Worm (Caenorhabditis elegans): ENCODE results near the gene gfat-2.
"Not testable (repeated sequence)": the region's sequence is repeated elsewhere in the genome, so short reads cannot be mapped to it uniquely, and the experiment has no call there.

The gfat-2 gene

ce11 chrIV:11379254-11379653 is 30.8 kb upstream of the gfat-2 start, which contains the start of gene fbxb-76:
Gene fbxb-76 (minus strand): TSS chrIV:11379354.
- TF ChIP-seq tbx-37 (GFP tag; conservative IDR thresholded peaks at IDR 0.05) = no peak
- TF ChIP-seq scrt-1 (GFP tag; IDR thresholded peaks at IDR 0.05) = no peak
- no peak for TF ChIP-seq pes-1 (GFP tag; IDR thresholded peaks at IDR 0.05)
- no peak for TF ChIP-seq hnd-1 (tag; optimal IDR thresholded peaks at IDR 0.05)
- TF ChIP-seq ceh-13 (GFP tag; optimal IDR thresholded peaks at IDR 0.05) = no peak
- TF ChIP-seq tbx-11 (GFP tag; IDR thresholded peaks at IDR 0.05) = no peak
- TF ChIP-seq ets-7 (tag; optimal IDR thresholded peaks at IDR 0.05) = no peak
- TF ChIP-seq B0310.2 (tag; optimal IDR thresholded peaks at IDR 0.05) = no peak
- no peak for TF ChIP-seq ceh-36 (tag; optimal IDR thresholded peaks at IDR 0.05)
- TF ChIP-seq aly-1 (tag; optimal IDR thresholded peaks at IDR 0.05) = no peak
- no peak for TF ChIP-seq hmbx-1 (tag; optimal IDR thresholded peaks at IDR 0.05)
- no peak for TF ChIP-seq ama-1 (optimal IDR thresholded peaks at IDR 0.05)
- no peak for TF ChIP-seq flt-1 (GFP tag; IDR thresholded peaks at IDR 0.05)
- TF ChIP-seq sea-1 (GFP tag; conservative IDR thresholded peaks at IDR 0.05) = no peak
- no peak for TF ChIP-seq F13C5.2 (tag; optimal IDR thresholded peaks at IDR 0.05)
- TF ChIP-seq hmg-4 (GFP tag; optimal IDR thresholded peaks at IDR 0.05) = no peak
- no peak for TF ChIP-seq tra-4 (tag; optimal IDR thresholded peaks at IDR 0.05)

ce11 chrIV:11388684-11389083 is 21.3 kb upstream of the gfat-2 start:
- TF ChIP-seq sea-1 (GFP tag; conservative IDR thresholded peaks at IDR 0.05) (no peak), ceh-36 (tag; optimal IDR thresholded peaks at IDR 0.05) (no peak), hmg-4 (GFP tag; optimal IDR thresholded peaks at IDR 0.05) (no peak), aly-1 (tag; optimal IDR thresholded peaks at IDR 0.05) (no peak), tra-4 (tag; optimal IDR thresholded peaks at IDR 0.05) (no peak), pes-1 (GFP tag; IDR thresholded peaks at IDR 0.05) (no peak), F13C5.2 (tag; optimal IDR thresholded peaks at IDR 0.05) (no peak), ets-7 (tag; optimal IDR thresholded peaks at IDR 0.05) (no peak), flt-1 (GFP tag; IDR thresholded peaks at IDR 0.05) (no peak), hmbx-1 (tag; optimal IDR thresholded peaks at IDR 0.05) (no peak), tbx-37 (GFP tag; conservative IDR thresholded peaks at IDR 0.05) (no peak), B0310.2 (tag; optimal IDR thresholded peaks at IDR 0.05) (no peak), ama-1 (optimal IDR thresholded peaks at IDR 0.05) (no peak), tbx-11 (GFP tag; IDR thresholded peaks at IDR 0.05) (no peak)

- TF ChIP-seq tbx-37 (GFP tag; conservative IDR thresholded peaks at IDR 0.05) (no peak), ceh-13 (GFP tag; optimal IDR thresholded peaks at IDR 0.05) (no peak), hmbx-1 (tag; optimal IDR thresholded peaks at IDR 0.05) (no peak), ama-1 (optimal IDR thresholded peaks at IDR 0.05) (no peak), aly-1 (tag; optimal IDR thresholded peaks at IDR 0.05) (no peak), hmg-4 (GFP tag; optimal IDR thresholded peaks at IDR 0.05) (no peak), tra-4 (tag; optimal IDR thresholded peaks at IDR 0.05) (no peak), B0310.2 (tag; optimal IDR thresholded peaks at IDR 0.05) (no peak), F13C5.2 (tag; optimal IDR thresholded peaks at IDR 0.05) (no peak), flt-1 (GFP tag; IDR thresholded peaks at IDR 0.05) (no peak), pes-1 (GFP tag; IDR thresholded peaks at IDR 0.05) (no peak), ets-7 (tag; optimal IDR thresholded peaks at IDR 0.05) (no peak)
These were observed 15.8 kb upstream of the gfat-2 start, which contains the start of gene tag-89 for ce11 chrIV:11394243-11394642. Gene tag-89 (plus strand): TSS chrIV:11394543.

- TF ChIP-seq hnd-1, F13C5.2, tra-4 (tag; optimal IDR thresholded peaks at IDR 0.05): not testable (repeated sequence)
These were observed 11.7 kb upstream of the gfat-2 start, which contains the start of gene dsl-6 for ce11 chrIV:11398267-11398825. Gene dsl-6 (minus strand): TSS chrIV:11398317.

- TF ChIP-seq tbx-11 (GFP tag; IDR thresholded peaks at IDR 0.05) (peak; percentile 39; the same call in 1 of the 2 replicates), pes-1 (GFP tag; IDR thresholded peaks at IDR 0.05) (0 out of 2 replicates have a peak, but pooled peaks have one; percentile 27)
These were observed 9.9 kb upstream of the gfat-2 start for ce11 chrIV:11400098-11400497.

- TF ChIP-seq ama-1 (optimal IDR thresholded peaks at IDR 0.05) (peak; percentile 8), hnd-1 (tag; optimal IDR thresholded peaks at IDR 0.05) (no peak)
These were observed 8.5 kb upstream of the gfat-2 start for ce11 chrIV:11401482-11401881.

- no peak for TF ChIP-seq ceh-13 (GFP tag; optimal IDR thresholded peaks at IDR 0.05)
- TF ChIP-seq sea-1 (GFP tag; conservative IDR thresholded peaks at IDR 0.05) = no peak
- no peak for TF ChIP-seq tbx-37 (GFP tag; conservative IDR thresholded peaks at IDR 0.05)
- no peak for TF ChIP-seq aly-1 (tag; optimal IDR thresholded peaks at IDR 0.05)
These were observed 6.6 kb upstream of the gfat-2 start, which contains the start of the genes memi-3 and cyp-31A2 for ce11 chrIV:11403288-11403991. Gene memi-3 (minus strand): TSS chrIV:11403338. Gene cyp-31A2 (plus strand): TSS chrIV:11403961.

- peak; percentile 83 for TF ChIP-seq ama-1 (optimal IDR thresholded peaks at IDR 0.05)
- peak; percentile 81 for TF ChIP-seq aly-1 (tag; optimal IDR thresholded peaks at IDR 0.05)
These were observed 3.9 kb upstream of the gfat-2 start for ce11 chrIV:11406127-11406526.
